Worm (Caenorhabditis elegans): ENCODE results near the gene C49C8.2.
A peak's percentile ranks its signal among the peaks of the same experiment; 100 is the strongest.

The C49C8.2 gene

ce11 chrIV:8691486-8691885, 40.6 kb downstream of the C49C8.2 start, which contains the start of the genes hst-1 and ints-6:
Gene hst-1 (minus strand): TSS chrIV:8691513.
Gene ints-6 (plus strand): TSS chrIV:8691745.
- TF ChIP-seq ZK546.5 (tag; optimal IDR thresholded peaks at IDR 0.05) (no peak), ceh-9 (tag; optimal IDR thresholded peaks at IDR 0.05) (no peak), nhr-43 (tag; optimal IDR thresholded peaks at IDR 0.05; ENCODE audit: poor library complexity, severe bottlenecking) (no peak), nfya-1 (tag; optimal IDR thresholded peaks at IDR 0.05; ENCODE audit: insufficient read depth) (no peak), jun-1 (tag; optimal IDR thresholded peaks at IDR 0.05) (no peak), pha-4 (tag; optimal IDR thresholded peaks at IDR 0.05) (peak; percentile 55), hmg-11 (tag; optimal IDR thresholded peaks at IDR 0.05) (peak; percentile 29), egl-5 (tag; optimal IDR thresholded peaks at IDR 0.05) (no peak), fkh-2 (tag; optimal IDR thresholded peaks at IDR 0.05) (no peak), zag-1 (tag; optimal IDR thresholded peaks at IDR 0.05) (no peak), ztf-4 (tag; optimal IDR thresholded peaks at IDR 0.05) (no peak), nhr-12 (tag; optimal IDR thresholded peaks at IDR 0.05) (no peak), nhr-237 (tag; optimal IDR thresholded peaks at IDR 0.05) (no peak), elt-2 (tag; optimal IDR thresholded peaks at IDR 0.05) (no peak), sea-2 (GFP tag; optimal IDR thresholded peaks at IDR 0.05) (no peak), mdl-1 (tag; optimal IDR thresholded peaks at IDR 0.05) (no peak), lsy-12 (tag; optimal IDR thresholded peaks at IDR 0.05) (no peak), ceh-82 (tag; optimal IDR thresholded peaks at IDR 0.05) (no peak), snpc-4 (tag; optimal IDR thresholded peaks at IDR 0.05) (no peak), egl-27 (tag; optimal IDR thresholded peaks at IDR 0.05) (no peak), nhr-77 (tag; optimal IDR thresholded peaks at IDR 0.05) (no peak), mml-1 (tag; optimal IDR thresholded peaks at IDR 0.05) (no peak), eor-1 (tag; optimal IDR thresholded peaks at IDR 0.05) (no peak), unc-62 (GFP tag; optimal IDR thresholded peaks at IDR 0.05) (no peak), nhr-25 (tag; optimal IDR thresholded peaks at IDR 0.05) (no peak), nhr-23 (tag; optimal IDR thresholded peaks at IDR 0.05) (peak; percentile 13), ceh-16 (tag; optimal IDR thresholded peaks at IDR 0.05) (no peak), nhr-11 (tag; optimal IDR thresholded peaks at IDR 0.05) (no peak), fos-1 (tag; optimal IDR thresholded peaks at IDR 0.05) (no peak), nhr-28 (tag; optimal IDR thresholded peaks at IDR 0.05) (no peak), ztf-11 (tag; optimal IDR thresholded peaks at IDR 0.05) (no peak), pqm-1 (tag; optimal IDR thresholded peaks at IDR 0.05) (no peak), fkh-10 (GFP tag; optimal IDR thresholded peaks at IDR 0.05) (no peak), lin-15B (tag; optimal IDR thresholded peaks at IDR 0.05) (peak; percentile 8)

ce11 chrIV:8697436-8697835, 46.5 kb downstream of the C49C8.2 start, which contains the start of gene ttll-11:
Gene ttll-11 (plus strand): TSS chrIV:8697736.
- TF ChIP-seq nfya-1 (tag; optimal IDR thresholded peaks at IDR 0.05; ENCODE audit: insufficient read depth) (no peak), lin-15B (tag; optimal IDR thresholded peaks at IDR 0.05) (no peak), tbx-2 (tag; optimal IDR thresholded peaks at IDR 0.05) (no peak), nhr-43 (tag; optimal IDR thresholded peaks at IDR 0.05; ENCODE audit: poor library complexity, severe bottlenecking) (no peak), pqm-1 (tag; optimal IDR thresholded peaks at IDR 0.05) (no peak), ceh-82 (tag; optimal IDR thresholded peaks at IDR 0.05) (no peak), lsy-12 (tag; optimal IDR thresholded peaks at IDR 0.05) (no peak), fkh-2 (tag; optimal IDR thresholded peaks at IDR 0.05) (no peak), R02D3.7 (tag; optimal IDR thresholded peaks at IDR 0.05) (no peak), ceh-28 (tag; optimal IDR thresholded peaks at IDR 0.05) (no peak), pha-4 (tag; optimal IDR thresholded peaks at IDR 0.05) (no peak), ztf-4 (tag; optimal IDR thresholded peaks at IDR 0.05) (no peak), nhr-12 (tag; optimal IDR thresholded peaks at IDR 0.05) (no peak), nhr-237 (tag; optimal IDR thresholded peaks at IDR 0.05) (no peak)

All from whole organism, L3 larva.